Worm (Caenorhabditis elegans): ENCODE measurements around the gene C14B9.8.

DNA sequence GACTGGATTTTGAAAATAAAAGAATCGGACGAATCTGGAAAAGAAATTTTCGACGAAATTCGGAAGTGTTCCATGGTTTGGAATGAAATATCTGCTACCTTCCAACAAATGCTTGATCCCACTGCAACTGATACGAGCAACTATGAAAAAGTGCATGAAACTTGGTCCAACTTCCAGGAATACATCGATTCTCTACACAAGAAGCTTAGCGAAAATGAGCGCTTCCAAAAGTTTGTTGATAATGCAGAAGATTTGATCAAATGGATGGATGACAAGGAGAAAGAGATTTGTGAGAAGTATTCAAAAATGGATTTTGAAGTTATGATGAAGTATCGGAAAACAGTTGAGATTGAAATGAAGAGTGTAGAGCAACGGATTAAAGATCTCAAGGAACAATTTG, 38.1 kb upstream of the C14B9.8 start:
- TF ChIP-seq nhr-80 (tag; optimal IDR thresholded peaks at IDR 0.05), result no peak
- TF ChIP-seq him-1 (tag; optimal IDR thresholded peaks at IDR 0.05), result no peak
- no peak for TF ChIP-seq sptf-2 (GFP tag; optimal IDR thresholded peaks at IDR 0.05)
- TF ChIP-seq C17E4.6 (GFP tag; IDR thresholded peaks at IDR 0.05), result no peak
- TF ChIP-seq atf-7 (tag; optimal IDR thresholded peaks at IDR 0.05), result no peak
- TF ChIP-seq lin-40 (tag; optimal IDR thresholded peaks at IDR 0.05), result no peak
- no peak for TF ChIP-seq pha-4 (tag; optimal IDR thresholded peaks at IDR 0.05)
- no peak for TF ChIP-seq Y95B8A.8 (GFP tag; IDR thresholded peaks at IDR 0.05)
- no peak for TF ChIP-seq B0019.2 (GFP tag; conservative IDR thresholded peaks at IDR 0.05)
- TF ChIP-seq snpc-4 (GFP tag; optimal IDR thresholded peaks at IDR 0.05), result no peak
- no peak for TF ChIP-seq snpc-4 (tag; optimal IDR thresholded peaks at IDR 0.05)
- TF ChIP-seq egrh-3 (GFP tag; IDR thresholded peaks at IDR 0.05), result no peak
